Worm (Caenorhabditis elegans) whole organism, L4/young adult: ENCODE data around the gene K04D7.6.

ENCODE experiments used
- dao-5 ChIP-seq: sonication (generic microtip); optimal IDR thresholded peaks from 2 replicates; lab custom pipeline; 2016; ENCODE audit warnings: missing genotype, missing genetic modification characterization, moderate library complexity, missing compliant biosample characterization
- him-1 ChIP-seq: sonication (generic microtip); optimal IDR thresholded peaks from 2 replicates; lab custom pipeline; 2016; ENCODE audit warnings: missing genotype, missing genetic modification reagents, missing genetic modification characterization, missing compliant biosample characterization

- TF ChIP-seq him-1 (tag; lab: Kevin White, UChicago) (no peak), dao-5 (tag; lab: Kevin White, UChicago) (no peak)
Observed at ce11 chrIV:10216704-10217296, 10.7 kb upstream of the K04D7.6 start.
